Worm (Caenorhabditis elegans) whole organism, L4 larva: Measurements from ENCODE around the gene srh-250.

Experiments
- F37D6.2 ChIP-seq: sonication (generic microtip); optimal IDR thresholded peaks from 2 replicates; lab custom pipeline; 2016; ENCODE audit warnings: mild to moderate bottlenecking, missing genetic modification characterization, missing compliant biosample characterization
- Y5F2A.4 ChIP-seq: fragments of 200-800 bp; sonication (Bioruptor generic); optimal IDR thresholded peaks from 2 replicates; lab custom pipeline; 2018; ENCODE audit warnings: mild to moderate bottlenecking, missing genetic modification characterization, missing compliant biosample characterization
- ZK337.2 ChIP-seq: fragments of 200-800 bp; sonication (Bioruptor generic); IDR thresholded peaks from 2 replicates; pipeline ENCODE4 v1.3.6; 2022; ENCODE audit warnings: missing genetic modification reagents, missing genetic modification characterization, missing compliant biosample characterization
- aha-1 ChIP-seq: fragments of 150-350 bp; peaks from one replicate; lab custom pipeline; 2014; ENCODE audit warnings: missing biosample characterization, missing genetic modification characterization
- ama-1 ChIP-seq: fragments of 150-350 bp; optimal IDR thresholded peaks from 2 replicates; lab custom pipeline; 2014; ENCODE audit warnings: inconsistent platforms, mixed read lengths
- ceh-28 ChIP-seq: fragments of 150-350 bp; optimal IDR thresholded peaks from 2 replicates; lab custom pipeline; 2014; ENCODE audit warnings: missing biosample characterization, missing genetic modification reagents, missing genetic modification characterization
- ceh-32 ChIP-seq: sonication (generic microtip); optimal IDR thresholded peaks from 2 replicates; lab custom pipeline; 2016; ENCODE audit warnings: mild to moderate bottlenecking, missing genetic modification characterization, missing compliant biosample characterization; ENCODE audit not compliant: poor library complexity
- daf-16 ChIP-seq, 3 experiments: sonication (generic microtip); optimal IDR thresholded peaks; 2 replicates each; lab custom pipeline; 2016 to 2017; ENCODE audit warnings: missing genetic modification characterization in 3 of 3, missing genetic modification reagents in 3 of 3, mild to moderate bottlenecking in 2 of 3, missing compliant biosample characterization in 2 of 3, missing biosample characterization in 1 of 3, moderate library complexity in 1 of 3
- daf-8 ChIP-seq: fragments of 200-800 bp; sonication (Bioruptor generic); IDR thresholded peaks from 2 replicates; pipeline ENCODE4 v1.3.6; 2022; ENCODE audit warnings: missing genetic modification characterization, missing compliant biosample characterization
- dmd-6 ChIP-seq: fragments of 200-800 bp; sonication (Bioruptor generic); IDR thresholded peaks from 2 replicates; pipeline ENCODE4 v1.3.6; 2022; ENCODE audit warnings: missing genetic modification reagents, missing genetic modification characterization, missing compliant biosample characterization
- dmd-9 ChIP-seq: fragments of 200-800 bp; sonication (Bioruptor generic); IDR thresholded peaks from 2 replicates; pipeline ENCODE4 v1.3.6; 2022; ENCODE audit warnings: missing genetic modification reagents, missing genetic modification characterization, missing compliant biosample characterization
- dve-1 ChIP-seq: sonication (generic microtip); optimal IDR thresholded peaks from 2 replicates; lab custom pipeline; 2017; ENCODE audit warnings: antibody characterized with exemption, mild to moderate bottlenecking, missing genetic modification characterization, missing compliant biosample characterization; ENCODE audit not compliant: insufficient read depth
- egl-43 ChIP-seq: fragments of 200-800 bp; sonication (Bioruptor generic); IDR thresholded peaks from 2 replicates; pipeline ENCODE4 v1.3.6; 2022; ENCODE audit warnings: missing genetic modification reagents, missing genetic modification characterization, missing compliant biosample characterization
- fos-1 ChIP-seq: fragments of 150-350 bp; optimal IDR thresholded peaks from 2 replicates; lab custom pipeline; 2014; ENCODE audit warnings: missing biosample characterization, missing genetic modification characterization
- gei-8 ChIP-seq: fragments of 200-800 bp; sonication (Bioruptor generic); optimal IDR thresholded peaks from 2 replicates; lab custom pipeline; 2018; ENCODE audit warnings: mild to moderate bottlenecking, missing genetic modification characterization, missing compliant biosample characterization
- hlh-11 ChIP-seq: fragments of 200-800 bp; sonication (Bioruptor generic); optimal IDR thresholded peaks from 2 replicates; lab custom pipeline; 2018; ENCODE audit warnings: mild to moderate bottlenecking, missing genetic modification characterization, missing compliant biosample characterization
- hmg-1.1 ChIP-seq: fragments of 200-800 bp; sonication (Bioruptor generic); IDR thresholded peaks from 2 replicates; pipeline ENCODE4 v1.3.6; 2022; ENCODE audit warnings: missing genetic modification reagents, missing genetic modification characterization, missing compliant biosample characterization
- lsy-2 ChIP-seq, 2 experiments: fragments of 150-350 bp in 1 of 2; sonication (generic microtip) in 1 of 2; optimal IDR thresholded peaks; 2 replicates each; lab custom pipeline; 2014 to 2017; ENCODE audit warnings: missing biosample characterization in 2 of 2, missing genetic modification characterization in 2 of 2
- mdl-1 ChIP-seq, 2 experiments: fragments of 150-350 bp in 1 of 2; sonication (generic microtip) in 1 of 2; optimal IDR thresholded peaks; 2 replicates each; lab custom pipeline; 2014 to 2017; ENCODE audit warnings: missing biosample characterization in 2 of 2, missing genetic modification characterization in 2 of 2
- mes-2 ChIP-seq: sonication (generic microtip); optimal IDR thresholded peaks from 2 replicates; lab custom pipeline; 2016; ENCODE audit warnings: missing genotype, mild to moderate bottlenecking, missing genetic modification characterization, missing compliant biosample characterization; ENCODE audit not compliant: poor library complexity, severe bottlenecking
- nhr-10 ChIP-seq: fragments of 150-350 bp; optimal IDR thresholded peaks from 2 replicates; lab custom pipeline; 2014; ENCODE audit warnings: missing biosample characterization, missing genetic modification characterization
- nhr-102 ChIP-seq: sonication (generic microtip); optimal IDR thresholded peaks from 2 replicates; lab custom pipeline; 2016; ENCODE audit warnings: mild to moderate bottlenecking, missing genetic modification characterization, moderate library complexity, missing compliant biosample characterization
- nhr-11 ChIP-seq: fragments of 150-350 bp; optimal IDR thresholded peaks from 2 replicates; lab custom pipeline; 2014; ENCODE audit warnings: missing biosample characterization, missing genetic modification characterization
- nhr-237 ChIP-seq: sonication (generic microtip); optimal IDR thresholded peaks from 2 replicates; lab custom pipeline; 2017; ENCODE audit warnings: missing biosample characterization, missing genetic modification characterization
- nhr-25 ChIP-seq: sonication (generic microtip); optimal IDR thresholded peaks from 2 replicates; lab custom pipeline; 2017; ENCODE audit warnings: missing genetic modification characterization, mild to moderate bottlenecking, missing compliant biosample characterization, antibody characterized with exemption, moderate library complexity, borderline replicate concordance; ENCODE audit not compliant: insufficient read depth
- nhr-28 ChIP-seq: fragments of 150-350 bp; optimal IDR thresholded peaks from 2 replicates; lab custom pipeline; 2014; ENCODE audit warnings: missing biosample characterization, missing genetic modification characterization
- nhr-77 ChIP-seq: fragments of 150-350 bp; optimal IDR thresholded peaks from 2 replicates; lab custom pipeline; 2014; ENCODE audit warnings: missing biosample characterization, missing genetic modification characterization
- pha-4 ChIP-seq, 2 experiments: fragments of 150-350 bp in 1 of 2; fragments of 200-800 bp in 1 of 2; sonication (Bioruptor generic) in 1 of 2; IDR thresholded peaks in 1 of 2; optimal IDR thresholded peaks in 1 of 2; 2 replicates each; pipeline versions ENCODE4 v1.3.6 to Lab custom; 2014 to 2022; ENCODE audit warnings: missing genetic modification characterization in 2 of 2, missing genetic modification reagents in 2 of 2, missing biosample characterization in 1 of 2, missing compliant biosample characterization in 1 of 2
- php-3 ChIP-seq: fragments of 200-800 bp; sonication (Bioruptor generic); IDR thresholded peaks from 2 replicates; pipeline ENCODE4 v1.3.6; 2022; ENCODE audit warnings: missing genetic modification reagents, missing genetic modification characterization, missing compliant biosample characterization
- pqm-1 ChIP-seq: sonication (generic microtip); optimal IDR thresholded peaks from 2 replicates; lab custom pipeline; 2017; ENCODE audit warnings: missing biosample characterization, missing genetic modification characterization
- saeg-2 ChIP-seq: fragments of 200-800 bp; sonication (Bioruptor generic); IDR thresholded peaks from 2 replicates; pipeline ENCODE4 v1.3.6; 2022; ENCODE audit warnings: missing genetic modification reagents, missing genetic modification characterization, missing compliant biosample characterization
- sdz-12 ChIP-seq: fragments of 200-800 bp; sonication (Bioruptor generic); optimal IDR thresholded peaks from 2 replicates; lab custom pipeline; 2018; ENCODE audit warnings: mild to moderate bottlenecking, missing genetic modification characterization, missing compliant biosample characterization
- tag-97 ChIP-seq: fragments of 200-800 bp; sonication (Bioruptor generic); IDR thresholded peaks from 2 replicates; pipeline ENCODE4 v1.3.6; 2022; ENCODE audit warnings: missing genetic modification characterization, missing compliant biosample characterization
- tra-1 ChIP-seq: fragments of 200-800 bp; sonication (Bioruptor generic); IDR thresholded peaks from 2 replicates; pipeline ENCODE4 v1.3.6; 2022; ENCODE audit warnings: missing genetic modification reagents, missing genetic modification characterization, missing compliant biosample characterization
- unc-62 ChIP-seq, 3 experiments: fragments of 150-350 bp in 1 of 3; sonication (generic microtip); optimal IDR thresholded peaks in 2 of 3; peaks in 1 of 3; 1 replicate in 1 of 3; 2 replicates in 2 of 3; lab custom pipeline; 2014 to 2017; ENCODE audit warnings: missing biosample characterization in 3 of 3, missing genetic modification characterization in 3 of 3, missing genetic modification reagents in 3 of 3, missing genotype in 1 of 3
- zag-1 ChIP-seq: fragments of 150-350 bp; optimal IDR thresholded peaks from 2 replicates; lab custom pipeline; 2014; ENCODE audit warnings: missing biosample characterization, missing genetic modification characterization
- zfp-2 ChIP-seq: sonication (generic microtip); optimal IDR thresholded peaks from 2 replicates; lab custom pipeline; 2016; ENCODE audit warnings: mild to moderate bottlenecking, missing genetic modification characterization, missing compliant biosample characterization
- zfp-3 ChIP-seq: fragments of 200-800 bp; sonication (Bioruptor generic); conservative IDR thresholded peaks from 2 replicates; pipeline ENCODE4 v1.3.6; 2022; ENCODE audit warnings: missing genetic modification reagents, missing genetic modification characterization, missing compliant biosample characterization
- zip-11 ChIP-seq: fragments of 200-800 bp; sonication (Bioruptor generic); IDR thresholded peaks from 2 replicates; pipeline ENCODE4 v1.3.6; 2022; ENCODE audit warnings: missing genetic modification characterization, missing compliant biosample characterization
- ztf-7 ChIP-seq: fragments of 150-350 bp; optimal IDR thresholded peaks from 2 replicates; lab custom pipeline; 2014; ENCODE audit warnings: missing biosample characterization, missing genetic modification characterization

srh-250 gene

ce11 chrII:3909301-3909700 lies 30.9 kb downstream of the srh-250 start:
- peak in 1 of 2 experiments; percentile 91 for TF ChIP-seq unc-62 (GFP tag; optimal IDR thresholded peaks at IDR 0.05 in 1 of 2; lab: Kevin White, UChicago)
- no peak for TF ChIP-seq unc-62 (tag; optimal IDR thresholded peaks at IDR 0.05; lab: Kevin White, UChicago)
- TF ChIP-seq pha-4 (GFP tag; IDR thresholded peaks at IDR 0.05; lab: Robert Waterston, UW): no peak
- no peak for TF ChIP-seq pha-4 (tag; optimal IDR thresholded peaks at IDR 0.05; lab: Kevin White, UChicago)

ce11 chrII:3910737-3911136 lies 32.3 kb downstream of the srh-250 start, which contains the start of gene bcmo-2:
Gene bcmo-2, minus strand, starts transcription at chrII:3910837.
- TF ChIP-seq F37D6.2 (tag; lab: Kevin White, UChicago) (no peak), ZK337.2 (GFP tag; lab: Robert Waterston, UW) (no peak), zfp-3 (GFP tag; lab: Robert Waterston, UW) (no peak), ceh-32 (tag; lab: Kevin White, UChicago) (no peak), unc-62 (GFP tag; optimal IDR thresholded peaks at IDR 0.05 in 1 of 2; lab: Kevin White, UChicago) (no peak), unc-62 (tag; optimal IDR thresholded peaks at IDR 0.05; lab: Kevin White, UChicago) (no peak), nhr-11 (tag; lab: Kevin White, UChicago) (no peak), gei-8 (no peak), daf-8 (GFP tag; lab: Robert Waterston, UW) (no peak), dve-1 (tag; lab: Kevin White, UChicago) (no peak)

DNA sequence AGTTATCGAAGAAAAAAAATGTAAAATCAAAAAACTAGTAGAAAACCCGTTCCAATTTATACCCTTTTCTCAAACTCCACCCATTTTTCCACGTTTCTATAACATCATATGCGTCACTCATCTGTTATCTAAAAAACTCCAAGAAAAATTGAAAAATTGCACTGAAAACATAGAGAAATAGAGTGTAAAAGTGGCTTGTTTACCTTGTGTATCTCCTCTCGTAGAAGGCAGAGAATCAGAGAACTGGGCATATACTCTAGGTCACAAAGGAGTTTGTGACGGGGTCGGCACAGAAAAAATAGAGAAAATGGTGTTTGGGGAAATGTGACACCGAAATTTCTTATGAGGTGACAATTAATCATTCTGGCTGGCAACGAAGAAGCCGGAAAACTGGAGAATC lies 32.9 kb downstream of the srh-250 start:
- TF ChIP-seq nhr-237 (tag; lab: Kevin White, UChicago) (no peak), nhr-77 (tag; lab: Kevin White, UChicago) (peak; percentile 84), nhr-10 (tag; lab: Kevin White, UChicago) (no peak), ama-1 (no peak), ztf-7 (tag; lab: Kevin White, UChicago) (no peak), fos-1 (tag; lab: Kevin White, UChicago) (no peak), pha-4 (GFP tag; IDR thresholded peaks at IDR 0.05; lab: Robert Waterston, UW) (no peak), pha-4 (tag; optimal IDR thresholded peaks at IDR 0.05; lab: Kevin White, UChicago) (peak; percentile 56), hlh-11 (tag; lab: Kevin White, UChicago) (peak; percentile 84), php-3 (GFP tag; lab: Robert Waterston, UW) (peak; percentile 56; the same call in 1 of the 2 replicates), sdz-12 (GFP tag; lab: Kevin White, UChicago) (no peak), dve-1 (tag; lab: Kevin White, UChicago) (peak; percentile 76), dmd-6 (peak; percentile 86), mdl-1 (tag; optimal IDR thresholded peaks at IDR 0.05; lab: Kevin White, UChicago) (peak in 1 of 2 experiments; percentile 54), pqm-1 (tag; lab: Kevin White, UChicago) (peak; percentile 38), egl-43 (GFP tag; lab: Robert Waterston, UW) (no peak), zfp-2 (no peak), hmg-1.1 (no peak), mes-2 (peak; percentile 9), nhr-28 (peak; percentile 91), tra-1 (no peak), Y5F2A.4 (no peak), zag-1 (tag; lab: Kevin White, UChicago) (no peak), daf-16 (GFP tag; optimal IDR thresholded peaks at IDR 0.05; lab: Kevin White, UChicago) (peak; percentile 25 to 48), daf-16 (tag; optimal IDR thresholded peaks at IDR 0.05; lab: Kevin White, UChicago) (peak; percentile 99), zip-11 (GFP tag; lab: Robert Waterston, UW) (no peak), nhr-102 (tag; lab: Kevin White, UChicago) (peak; percentile 59), ceh-28 (tag; lab: Kevin White, UChicago) (no peak), dmd-9 (GFP tag; lab: Robert Waterston, UW) (no peak), aha-1 (tag; lab: Kevin White, UChicago) (no peak), lsy-2 (tag; optimal IDR thresholded peaks at IDR 0.05; lab: Kevin White, UChicago) (peak in 1 of 2 experiments; percentile 32), saeg-2 (no peak), nhr-25 (tag; lab: Kevin White, UChicago) (no peak), tag-97 (GFP tag; lab: Robert Waterston, UW) (no peak), unc-62 (GFP tag; optimal IDR thresholded peaks at IDR 0.05 in 1 of 2; lab: Kevin White, UChicago) (peak in 1 of 2 experiments; percentile 14), unc-62 (tag; optimal IDR thresholded peaks at IDR 0.05; lab: Kevin White, UChicago) (no peak)
- TF ChIP-seq, all 104 proteins: peak for 14
